Worm (Caenorhabditis elegans) whole organism, young adult: ENCODE measurements around the gene F25B5.5.

Experiments
- B0019.2 ChIP-seq: fragments of 200-800 bp; sonication (Bioruptor generic); conservative IDR thresholded peaks from 2 replicates; pipeline ENCODE4 v1.3.6; 2022; ENCODE audit warnings: missing genetic modification reagents, missing genetic modification characterization, missing compliant biosample characterization
- C06A6.2 ChIP-seq: fragments of 200-800 bp; sonication (Bioruptor generic); conservative IDR thresholded peaks from 2 replicates; pipeline ENCODE4 v1.3.6; 2022; ENCODE audit warnings: missing genetic modification characterization, missing compliant biosample characterization
- D2030.7 ChIP-seq: fragments of 200-800 bp; sonication (Bioruptor generic); IDR thresholded peaks from 2 replicates; pipeline ENCODE4 v1.3.6; 2022; ENCODE audit warnings: missing genetic modification reagents, missing genetic modification characterization, missing compliant biosample characterization
- F33H1.4 ChIP-seq: fragments of 200-800 bp; sonication (Bioruptor generic); IDR thresholded peaks from 2 replicates; pipeline ENCODE4 v1.3.6; 2022; ENCODE audit warnings: missing genetic modification reagents, missing genetic modification characterization, missing compliant biosample characterization
- Y53F4B.3 ChIP-seq: fragments of 200-800 bp; sonication (Bioruptor generic); IDR thresholded peaks from 2 replicates; pipeline ENCODE4 v1.3.6; 2022; ENCODE audit warnings: missing genetic modification reagents, missing genetic modification characterization, missing compliant biosample characterization
- Y56A3A.18 ChIP-seq: fragments of 200-800 bp; sonication (Bioruptor generic); IDR thresholded peaks from 2 replicates; pipeline ENCODE4 v1.3.6; 2022; ENCODE audit warnings: missing genetic modification reagents, missing genetic modification characterization, missing compliant biosample characterization
- ZK185.1 ChIP-seq: sonication (generic microtip); optimal IDR thresholded peaks from 2 replicates; lab custom pipeline; 2016; ENCODE audit warnings: mild to moderate bottlenecking, missing genetic modification characterization, missing compliant biosample characterization; ENCODE audit not compliant: poor library complexity, severe bottlenecking
- aptf-2 ChIP-seq: fragments of 200-800 bp; sonication (Bioruptor generic); conservative IDR thresholded peaks from 2 replicates; pipeline ENCODE4 v1.3.6; 2022; ENCODE audit warnings: missing genetic modification reagents, missing genetic modification characterization, missing compliant biosample characterization
- aptf-3 ChIP-seq: fragments of 200-800 bp; sonication (Bioruptor generic); IDR thresholded peaks from 2 replicates; pipeline ENCODE4 v1.3.6; 2022; ENCODE audit warnings: missing genetic modification characterization, missing compliant biosample characterization
- attf-5 ChIP-seq: fragments of 200-800 bp; sonication (Bioruptor generic); optimal IDR thresholded peaks from 2 replicates; lab custom pipeline; 2018; ENCODE audit warnings: mild to moderate bottlenecking, missing genetic modification characterization, missing compliant biosample characterization
- bed-1 ChIP-seq: fragments of 200-800 bp; sonication (Bioruptor generic); IDR thresholded peaks from 2 replicates; pipeline ENCODE4 v1.3.6; 2022; ENCODE audit warnings: missing genetic modification reagents, missing genetic modification characterization, missing compliant biosample characterization
- cebp-1 ChIP-seq, 2 experiments: fragments of 200-800 bp in 1 of 2; sonication (Bioruptor generic) in 1 of 2; sonication (generic microtip) in 1 of 2; IDR thresholded peaks in 1 of 2; optimal IDR thresholded peaks in 1 of 2; 2 replicates each; pipeline versions ENCODE4 v1.3.6 to Lab custom; 2017 to 2022; ENCODE audit warnings: missing compliant biosample characterization in 2 of 2, missing genetic modification characterization in 2 of 2, mild to moderate bottlenecking in 1 of 2, missing genetic modification reagents in 1 of 2, moderate library complexity in 1 of 2
- ceh-58 ChIP-seq: fragments of 200-800 bp; sonication (Bioruptor generic); IDR thresholded peaks from 2 replicates; pipeline ENCODE4 v1.3.6; 2022; ENCODE audit warnings: missing genetic modification characterization, missing compliant biosample characterization
- ceh-91 ChIP-seq: fragments of 200-800 bp; sonication (Bioruptor generic); IDR thresholded peaks from 2 replicates; pipeline ENCODE4 v1.3.6; 2022; ENCODE audit warnings: missing genetic modification reagents, missing genetic modification characterization, missing compliant biosample characterization
- chd-7 ChIP-seq: sonication (generic microtip); optimal IDR thresholded peaks from 2 replicates; lab custom pipeline; 2016; ENCODE audit warnings: mild to moderate bottlenecking, missing genetic modification characterization, moderate library complexity, missing compliant biosample characterization
- dox-1 ChIP-seq: fragments of 200-800 bp; sonication (Bioruptor generic); IDR thresholded peaks from 2 replicates; pipeline ENCODE4 v1.3.6; 2022; ENCODE audit warnings: missing genetic modification reagents, missing genetic modification characterization, missing compliant biosample characterization
- dpff-1 ChIP-seq: sonication (generic microtip); optimal IDR thresholded peaks from 2 replicates; lab custom pipeline; 2017; ENCODE audit warnings: mild to moderate bottlenecking, missing genetic modification characterization, missing compliant biosample characterization
- egl-44 ChIP-seq: fragments of 200-800 bp; sonication (Bioruptor generic); IDR thresholded peaks from 2 replicates; pipeline ENCODE4 v1.3.6; 2022; ENCODE audit warnings: missing genetic modification reagents, missing genetic modification characterization, missing compliant biosample characterization
- egrh-3 ChIP-seq: fragments of 200-800 bp; sonication (Bioruptor generic); IDR thresholded peaks from 2 replicates; pipeline ENCODE4 v1.3.6; 2022; ENCODE audit warnings: missing genetic modification reagents, missing genetic modification characterization, missing compliant biosample characterization
- ekl-4 ChIP-seq: fragments of 200-800 bp; sonication (Bioruptor generic); IDR thresholded peaks from 2 replicates; pipeline ENCODE4 v1.3.6; 2022; ENCODE audit warnings: missing genetic modification reagents, missing genetic modification characterization, missing compliant biosample characterization
- hmg-1.2 ChIP-seq: fragments of 200-800 bp; sonication (Bioruptor generic); IDR thresholded peaks from 2 replicates; pipeline ENCODE4 v1.3.6; 2022; ENCODE audit warnings: missing genetic modification reagents, missing genetic modification characterization, missing compliant biosample characterization
- hrde-1 ChIP-seq: sonication (generic microtip); optimal IDR thresholded peaks from 2 replicates; lab custom pipeline; 2016; ENCODE audit warnings: missing genetic modification characterization, mild to moderate bottlenecking, missing compliant biosample characterization, moderate library complexity, missing genotype, missing genetic modification reagents, borderline replicate concordance
- let-607 ChIP-seq, 2 experiments: fragments of 200-800 bp in 1 of 2; sonication (Bioruptor generic) in 1 of 2; sonication (generic microtip) in 1 of 2; optimal IDR thresholded peaks; 2 replicates each; lab custom pipeline; 2016 to 2018; ENCODE audit warnings: mild to moderate bottlenecking in 2 of 2, missing compliant biosample characterization in 2 of 2, missing genetic modification characterization in 2 of 2, moderate library complexity in 2 of 2, missing genotype in 1 of 2
- lin-35 ChIP-seq, 3 experiments: fragments of 150-350 bp in 2 of 3; sonication (generic microtip) in 1 of 3; optimal IDR thresholded peaks; 2 replicates each; lab custom pipeline; 2014 to 2018; ENCODE audit warnings: missing biosample characterization in 3 of 3, missing genetic modification characterization in 3 of 3, missing genetic modification reagents in 3 of 3
- lin-54 ChIP-seq: fragments of 200-800 bp; sonication (Bioruptor generic); optimal IDR thresholded peaks from 2 replicates; lab custom pipeline; 2018; ENCODE audit warnings: mild to moderate bottlenecking, missing genetic modification characterization, missing compliant biosample characterization
- lir-1 ChIP-seq: fragments of 200-800 bp; sonication (Bioruptor generic); conservative IDR thresholded peaks from 2 replicates; pipeline ENCODE4 v1.3.6; 2022; ENCODE audit warnings: missing genetic modification reagents, missing genetic modification characterization, missing compliant biosample characterization
- lsl-1 ChIP-seq: fragments of 200-800 bp; sonication (Bioruptor generic); optimal IDR thresholded peaks from 2 replicates; lab custom pipeline; 2018; ENCODE audit warnings: mild to moderate bottlenecking, missing genetic modification characterization, moderate library complexity, missing compliant biosample characterization
- lsy-27 ChIP-seq: sonication (generic microtip); optimal IDR thresholded peaks from 2 replicates; lab custom pipeline; 2017; ENCODE audit warnings: missing genetic modification characterization, mild to moderate bottlenecking, missing compliant biosample characterization, antibody characterized with exemption, missing genotype, borderline replicate concordance; ENCODE audit not compliant: insufficient read depth
- madf-10 ChIP-seq: sonication (generic microtip); optimal IDR thresholded peaks from 2 replicates; lab custom pipeline; 2016; ENCODE audit warnings: mild to moderate bottlenecking, missing genetic modification characterization, missing compliant biosample characterization
- madf-3 ChIP-seq: fragments of 200-800 bp; sonication (Bioruptor generic); IDR thresholded peaks from 2 replicates; pipeline ENCODE4 v1.3.6; 2022; ENCODE audit warnings: missing genetic modification reagents, missing genetic modification characterization, missing compliant biosample characterization
- madf-6 ChIP-seq: fragments of 200-800 bp; sonication (Bioruptor generic); IDR thresholded peaks from 2 replicates; pipeline ENCODE4 v1.3.6; 2022; ENCODE audit warnings: missing genetic modification reagents, missing genetic modification characterization, missing compliant biosample characterization
- madf-8 ChIP-seq: fragments of 200-800 bp; sonication (Bioruptor generic); conservative IDR thresholded peaks from 2 replicates; pipeline ENCODE4 v1.3.6; 2022; ENCODE audit warnings: missing genetic modification reagents, missing genetic modification characterization, missing compliant biosample characterization
- mes-4 ChIP-seq: sonication (generic microtip); optimal IDR thresholded peaks from 2 replicates; lab custom pipeline; 2016; ENCODE audit warnings: missing genotype, missing genetic modification characterization, missing compliant biosample characterization
- nhr-80 ChIP-seq: sonication (generic microtip); optimal IDR thresholded peaks from 2 replicates; lab custom pipeline; 2016; ENCODE audit warnings: missing genetic modification characterization, missing compliant biosample characterization
- rcor-1 ChIP-seq: fragments of 200-800 bp; sonication (Bioruptor generic); IDR thresholded peaks from 2 replicates; pipeline ENCODE4 v1.3.6; 2022; ENCODE audit warnings: missing genetic modification reagents, missing genetic modification characterization, missing compliant biosample characterization
- repo-1 ChIP-seq: sonication (generic microtip); optimal IDR thresholded peaks from 2 replicates; lab custom pipeline; 2017; ENCODE audit warnings: mild to moderate bottlenecking, missing genetic modification characterization, missing compliant biosample characterization
- sdz-38 ChIP-seq: sonication (generic microtip); optimal IDR thresholded peaks from 2 replicates; lab custom pipeline; 2016; ENCODE audit warnings: missing genotype, missing genetic modification characterization, missing compliant biosample characterization
- sea-2 ChIP-seq: fragments of 200-800 bp; sonication (Bioruptor generic); IDR thresholded peaks from 2 replicates; pipeline ENCODE4 v1.3.6; 2022; ENCODE audit warnings: missing genetic modification characterization, missing compliant biosample characterization
- snpc-3.4 ChIP-seq: sonication (generic microtip); optimal IDR thresholded peaks from 2 replicates; lab custom pipeline; 2017; ENCODE audit warnings: missing genetic modification characterization, mild to moderate bottlenecking, missing compliant biosample characterization, antibody characterized with exemption, moderate library complexity, missing genotype, missing genetic modification reagents
- snpc-4 ChIP-seq, 5 experiments: fragments of 150-350 bp in 1 of 5; sonication (generic microtip) in 4 of 5; optimal IDR thresholded peaks; 2 replicates each; lab custom pipeline; 2014 to 2018; ENCODE audit warnings: missing genetic modification characterization in 5 of 5, missing biosample characterization in 3 of 5, antibody characterized with exemption in 2 of 5, mild to moderate bottlenecking in 2 of 5, missing compliant biosample characterization in 2 of 5, missing genotype in 2 of 5, moderate library complexity in 2 of 5, missing genetic modification reagents in 1 of 5
- tlf-1 ChIP-seq: fragments of 200-800 bp; sonication (Bioruptor generic); optimal IDR thresholded peaks from 2 replicates; lab custom pipeline; 2018; ENCODE audit warnings: mild to moderate bottlenecking, missing genetic modification characterization, missing compliant biosample characterization
- ztf-28 ChIP-seq: fragments of 200-800 bp; sonication (Bioruptor generic); IDR thresholded peaks from 2 replicates; pipeline ENCODE4 v1.3.6; 2022; ENCODE audit warnings: missing genetic modification reagents, missing genetic modification characterization, missing compliant biosample characterization

F25B5.5 gene

DNA sequence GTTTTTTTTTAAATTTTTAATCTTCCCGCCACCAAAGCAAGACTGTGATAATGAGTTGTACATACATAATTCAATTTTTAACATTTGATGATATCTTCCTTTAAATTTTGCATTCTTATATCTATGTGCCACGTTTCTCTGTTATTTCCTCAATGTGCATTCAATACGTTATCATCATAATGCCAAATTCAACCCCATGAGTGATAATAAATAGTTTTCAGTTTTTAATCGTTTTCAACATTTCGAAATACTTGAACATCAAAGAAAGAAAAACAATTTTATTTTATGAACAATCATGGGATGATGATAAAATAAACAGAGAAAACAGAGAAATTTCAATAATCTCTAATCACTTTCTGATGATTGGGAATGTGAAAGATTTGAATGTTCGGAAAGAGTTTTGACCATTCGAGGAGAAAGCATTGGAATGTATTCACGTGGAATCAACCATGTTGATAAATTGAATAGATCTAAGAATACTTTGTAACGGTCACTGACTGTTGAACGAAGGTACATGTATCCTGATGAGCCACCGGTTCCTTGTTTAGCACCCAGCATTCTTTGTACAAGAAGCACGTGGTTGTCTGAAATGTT, 28.5 kb downstream of the F25B5.5 start:
- peak; percentile 8 for TF ChIP-seq chd-7 (tag; lab: Kevin White, UChicago)
- TF ChIP-seq madf-8 (GFP tag; lab: Robert Waterston, UW): no peak
- no peak for TF ChIP-seq egl-44
- peak; percentile 53 for TF ChIP-seq repo-1 (tag; lab: Kevin White, UChicago)
- no peak for TF ChIP-seq madf-3 (GFP tag; lab: Robert Waterston, UW)
- TF ChIP-seq nhr-80 (tag; lab: Kevin White, UChicago): peak; percentile 62
- peak; percentile 87 for TF ChIP-seq cebp-1 (GFP tag; IDR thresholded peaks at IDR 0.05; lab: Robert Waterston, UW)
- peak; percentile 86 for TF ChIP-seq cebp-1 (tag; optimal IDR thresholded peaks at IDR 0.05; lab: Kevin White, UChicago)
- peak; percentile 19; the same call in 1 of the 2 replicates for TF ChIP-seq hmg-1.2
- TF ChIP-seq Y53F4B.3: no peak
- 0 out of 2 replicates have a peak, but pooled peaks have one; percentile 15 for TF ChIP-seq Y56A3A.18
- TF ChIP-seq attf-5 (GFP tag; lab: Kevin White, UChicago): peak; percentile 26
- peak; percentile 44 for TF ChIP-seq tlf-1 (GFP tag; lab: Kevin White, UChicago)
- TF ChIP-seq ztf-28: no peak
- no peak for TF ChIP-seq lir-1
- no peak for TF ChIP-seq madf-10 (tag; lab: Kevin White, UChicago)
- TF ChIP-seq, all 124 proteins: peak for 8

- TF ChIP-seq aptf-3 (GFP tag; lab: Robert Waterston, UW) (no peak), hmg-1.2 (0 out of 2 replicates have a peak, but pooled peaks have one; percentile 6), F33H1.4 (no peak), ZK185.1 (tag; lab: Kevin White, UChicago) (peak; percentile 2), lsl-1 (GFP tag; lab: Kevin White, UChicago) (no peak), ekl-4 (GFP tag; lab: Robert Waterston, UW) (no peak), nhr-80 (tag; lab: Kevin White, UChicago) (peak; percentile 88), dox-1 (GFP tag; lab: Robert Waterston, UW) (peak; percentile 55)
Measured at ce11 chrIII:5915926-5916325, 30.0 kb downstream of the F25B5.5 start.

ce11 chrIII:5914717-5915116, 31.2 kb downstream of the F25B5.5 start:
- TF ChIP-seq hmg-1.2 (peak; percentile 26; the same call in 1 of the 2 replicates), lsy-27 (tag; lab: Kevin White, UChicago) (no peak), lin-54 (GFP tag; lab: Kevin White, UChicago) (peak; percentile 33), madf-6 (peak; percentile 23; the same call in 1 of the 2 replicates), C06A6.2 (no peak), ceh-91 (GFP tag; lab: Robert Waterston, UW) (no peak), hrde-1 (tag; lab: Kevin White, UChicago) (peak; percentile 50), sdz-38 (tag; lab: Kevin White, UChicago) (no peak), bed-1 (GFP tag; lab: Robert Waterston, UW) (no peak), mes-4 (peak; percentile 1), let-607 (tag; optimal IDR thresholded peaks at IDR 0.05; lab: Kevin White, UChicago) (peak; percentile 77 to 79), aptf-2 (GFP tag; lab: Robert Waterston, UW) (no peak), lir-1 (no peak), sea-2 (GFP tag; lab: Robert Waterston, UW) (no peak), snpc-3.4 (tag; lab: Kevin White, UChicago) (peak; percentile 35), dox-1 (GFP tag; lab: Robert Waterston, UW) (peak; percentile 40; the same call in 1 of the 2 replicates), snpc-4 (GFP tag; optimal IDR thresholded peaks at IDR 0.05; lab: Kevin White, UChicago) (no peak), snpc-4 (tag; optimal IDR thresholded peaks at IDR 0.05; lab: Kevin White, UChicago) (peak in 3 of 4 experiments; percentile 13 to 42 (median 35)), rcor-1 (no peak), nhr-80 (tag; lab: Kevin White, UChicago) (peak; percentile 67), ceh-58 (GFP tag; lab: Robert Waterston, UW) (no peak), egrh-3 (GFP tag; lab: Robert Waterston, UW) (no peak), B0019.2 (GFP tag; lab: Robert Waterston, UW) (no peak), D2030.7 (GFP tag; lab: Robert Waterston, UW) (0 out of 2 replicates have a peak, but pooled peaks have one; percentile 35), dpff-1 (tag; lab: Kevin White, UChicago) (no peak), lin-35 (GFP tag; optimal IDR thresholded peaks at IDR 0.05; lab: Kevin White, UChicago) (no peak)
